Fruit fly (Drosophila melanogaster) whole organism, embryonic: ENCODE results near the gene CG18473.
A peak's percentile ranks its signal among the peaks of the same experiment; 100 is the strongest.

Experiments used
- B-H2 ChIP-seq: fragments of 200-800 bp; sonication (Bioruptor generic); optimal IDR thresholded peaks from 2 replicates; lab custom pipeline; 2018; ENCODE audit warnings: missing biosample characterization, mild to moderate bottlenecking, missing genetic modification characterization
- Bdp1 ChIP-seq: fragments of 200-800 bp; sonication (Bioruptor generic); optimal IDR thresholded peaks from 3 replicates; lab custom pipeline; 2016; ENCODE audit warnings: missing biosample characterization, missing genetic modification characterization
- CG10147 ChIP-seq: fragments of 200-800 bp; sonication (Bioruptor generic); optimal IDR thresholded peaks from 2 replicates; lab custom pipeline; 2019; ENCODE audit warnings: missing biosample characterization, mild to moderate bottlenecking, missing genetic modification characterization, moderate library complexity
- CG10274 ChIP-seq: fragments of 200-800 bp; sonication (Bioruptor generic); optimal IDR thresholded peaks from 3 replicates; lab custom pipeline; 2017; ENCODE audit warnings: missing biosample characterization, mild to moderate bottlenecking, missing genetic modification characterization
- CG12155 ChIP-seq: fragments of 200-800 bp; sonication (Bioruptor generic); optimal IDR thresholded peaks from 3 replicates; lab custom pipeline; 2016; ENCODE audit warnings: missing biosample characterization, missing genetic modification characterization
- CG12769 ChIP-seq: fragments of 200-800 bp; sonication (Bioruptor generic); optimal IDR thresholded peaks from 2 replicates; lab custom pipeline; 2019; ENCODE audit warnings: missing biosample characterization, mild to moderate bottlenecking, missing genetic modification characterization, moderate library complexity
- CG13624 ChIP-seq: fragments of 200-800 bp; sonication (Bioruptor generic); optimal IDR thresholded peaks from 2 replicates; lab custom pipeline; 2016; ENCODE audit warnings: missing biosample characterization, missing genetic modification characterization
- CG14965 ChIP-seq: fragments of 200-800 bp; sonication (Bioruptor generic); optimal IDR thresholded peaks from 2 replicates; lab custom pipeline; 2016; ENCODE audit warnings: missing biosample characterization, missing genetic modification characterization, borderline replicate concordance
- CG16779 ChIP-seq: fragments of 200-800 bp; sonication (Bioruptor generic); IDR thresholded peaks from 2 replicates; pipeline ENCODE4 v1.3.6; 2022; ENCODE audit warnings: missing biosample characterization, missing genetic modification characterization
- CG17802 ChIP-seq: fragments of 200-800 bp; sonication (Bioruptor generic); optimal IDR thresholded peaks from 2 replicates; lab custom pipeline; 2018; ENCODE audit warnings: missing biosample characterization, mild to moderate bottlenecking, missing genetic modification characterization, moderate library complexity
- CG18476 ChIP-seq: fragments of 200-800 bp; sonication (Bioruptor generic); optimal IDR thresholded peaks from 2 replicates; lab custom pipeline; 2016; ENCODE audit warnings: missing biosample characterization, mild to moderate bottlenecking, missing genetic modification characterization
- CG2129 ChIP-seq: fragments of 200-800 bp; sonication (Bioruptor generic); IDR thresholded peaks from 2 replicates; pipeline ENCODE4 v1.3.6; 2022; ENCODE audit warnings: missing biosample characterization, missing genetic modification characterization; ENCODE audit not compliant: partially characterized antibody
- CG2202 ChIP-seq: fragments of 200-800 bp; sonication (Bioruptor generic); optimal IDR thresholded peaks from 2 replicates; lab custom pipeline; 2018; ENCODE audit warnings: missing biosample characterization, mild to moderate bottlenecking, missing genetic modification characterization
- CG30020 ChIP-seq: fragments of 200-800 bp; optimal IDR thresholded peaks from 2 replicates; lab custom pipeline; 2019; ENCODE audit warnings: missing biosample characterization, mild to moderate bottlenecking, missing genetic modification characterization, moderate library complexity
- CG30403 ChIP-seq: fragments of 200-800 bp; sonication (Bioruptor generic); optimal IDR thresholded peaks from 3 replicates; lab custom pipeline; 2016; ENCODE audit warnings: missing biosample characterization, missing genetic modification characterization
- CG31441 ChIP-seq: fragments of 200-800 bp; sonication (Bioruptor generic); IDR thresholded peaks from 2 replicates; pipeline ENCODE4 v1.3.6; 2022; ENCODE audit warnings: missing biosample characterization, missing genetic modification characterization
- CG3407 ChIP-seq: fragments of 200-800 bp; sonication (Bioruptor generic); optimal IDR thresholded peaks from 2 replicates; lab custom pipeline; 2018; ENCODE audit warnings: missing biosample characterization, mild to moderate bottlenecking, missing genetic modification characterization
- CG4730 ChIP-seq: fragments of 200-800 bp; sonication (Bioruptor generic); IDR thresholded peaks from 2 replicates; pipeline ENCODE4 v1.3.6; 2022; ENCODE audit warnings: missing biosample characterization, missing genetic modification characterization
- CG7357 ChIP-seq: fragments of 200-800 bp; sonication (Bioruptor generic); IDR thresholded peaks from 3 replicates; pipeline ENCODE4 v1.3.6; 2022; ENCODE audit warnings: missing biosample characterization, missing genetic modification characterization
- CG7963 ChIP-seq: fragments of 200-800 bp; sonication (Bioruptor generic); IDR thresholded peaks from 3 replicates; pipeline ENCODE4 v1.3.6; 2022; ENCODE audit warnings: missing biosample characterization, missing genetic modification characterization; ENCODE audit not compliant: partially characterized antibody
- CTCF ChIP-seq: fragments of 200-800 bp; sonication (Bioruptor generic); optimal IDR thresholded peaks from 2 replicates; lab custom pipeline; 2017; ENCODE audit warnings: missing biosample characterization, mild to moderate bottlenecking, missing genetic modification characterization, moderate library complexity
- D ChIP-seq, 2 experiments: fragments of 200-800 bp in 1 of 2; fragments of >200 bp in 1 of 2; sonication (Bioruptor generic) in 1 of 2; optimal IDR thresholded peaks; 2 replicates in 1 of 2; 3 replicates in 1 of 2; lab custom pipeline; 2017; ENCODE audit warnings: mild to moderate bottlenecking in 1 of 2, missing biosample characterization in 1 of 2, missing genetic modification characterization in 1 of 2, missing genetic modification reagents in 1 of 2
- D19A ChIP-seq: fragments of 200-800 bp; optimal IDR thresholded peaks from 3 replicates; lab custom pipeline; 2019; ENCODE audit warnings: missing biosample characterization, mild to moderate bottlenecking, missing genetic modification characterization, moderate library complexity
- Deaf1 ChIP-seq: fragments of 200-800 bp; optimal IDR thresholded peaks from 3 replicates; lab custom pipeline; 2019; ENCODE audit warnings: missing biosample characterization, mild to moderate bottlenecking, missing genetic modification characterization, moderate library complexity
- ERR ChIP-seq: fragments of 200-800 bp; sonication (Bioruptor generic); optimal IDR thresholded peaks from 2 replicates; lab custom pipeline; 2016; ENCODE audit warnings: missing biosample characterization, missing genetic modification characterization
- Fer3 ChIP-seq: fragments of 200-800 bp; sonication (Bioruptor generic); optimal IDR thresholded peaks from 2 replicates; lab custom pipeline; 2018; ENCODE audit warnings: missing biosample characterization, mild to moderate bottlenecking, missing genetic modification characterization, moderate library complexity
- Hr51 ChIP-seq, 2 experiments: fragments of 200-800 bp; sonication (Bioruptor generic); optimal IDR thresholded peaks; 2 replicates in 1 of 2; 3 replicates in 1 of 2; lab custom pipeline; 2016 to 2018; ENCODE audit warnings: missing biosample characterization in 2 of 2, missing genetic modification characterization in 2 of 2, mild to moderate bottlenecking in 1 of 2, moderate library complexity in 1 of 2
- Jarid2 ChIP-seq: fragments of 200-800 bp; sonication (Bioruptor generic); optimal IDR thresholded peaks from 3 replicates; lab custom pipeline; 2017; ENCODE audit warnings: mild to moderate bottlenecking, missing biosample characterization, missing genetic modification reagents, missing genetic modification characterization
- Lim3 ChIP-seq: fragments of 200-800 bp; sonication (Bioruptor generic); IDR thresholded peaks from 2 replicates; pipeline ENCODE4 v1.3.6; 2022; ENCODE audit warnings: missing biosample characterization, missing genetic modification characterization
- Oaz ChIP-seq: fragments of 200-800 bp; sonication (Bioruptor generic); IDR thresholded peaks from 2 replicates; pipeline ENCODE4 v1.3.6; 2022; ENCODE audit warnings: missing biosample characterization, missing genetic modification characterization
- Sox100B ChIP-seq: fragments of 200-800 bp; sonication (Bioruptor generic); optimal IDR thresholded peaks from 3 replicates; lab custom pipeline; 2018; ENCODE audit warnings: missing biosample characterization, mild to moderate bottlenecking, missing genetic modification characterization
- Sry-δ ChIP-seq: fragments of 200-800 bp; sonication (Bioruptor generic); optimal IDR thresholded peaks from 2 replicates; lab custom pipeline; 2016; ENCODE audit warnings: missing biosample characterization, missing genetic modification characterization
- Vsx1 ChIP-seq: fragments of 200-800 bp; sonication (Bioruptor generic); optimal IDR thresholded peaks from 2 replicates; lab custom pipeline; 2017; ENCODE audit warnings: missing biosample characterization, mild to moderate bottlenecking, missing genetic modification characterization, missing genetic modification reagents
- ara ChIP-seq: fragments of 200-800 bp; sonication (Bioruptor generic); IDR thresholded peaks from 2 replicates; pipeline ENCODE4 v1.3.6; 2022; ENCODE audit warnings: missing biosample characterization, missing genetic modification characterization
- chm ChIP-seq: fragments of 200-800 bp; sonication (Bioruptor generic); IDR thresholded peaks from 2 replicates; pipeline ENCODE4 v1.3.6; 2022; ENCODE audit warnings: missing biosample characterization, missing genetic modification characterization
- da ChIP-seq: fragments of 200-800 bp; sonication (Bioruptor generic); optimal IDR thresholded peaks from 2 replicates; lab custom pipeline; 2016; ENCODE audit warnings: missing biosample characterization, missing genetic modification characterization
- fd3F ChIP-seq: fragments of 200-800 bp; sonication (Bioruptor generic); optimal IDR thresholded peaks from 2 replicates; lab custom pipeline; 2018; ENCODE audit warnings: missing biosample characterization, mild to moderate bottlenecking, missing genetic modification characterization, moderate library complexity
- fd64A ChIP-seq: fragments of 200-800 bp; sonication (Bioruptor generic); optimal IDR thresholded peaks from 3 replicates; lab custom pipeline; 2018; ENCODE audit warnings: missing biosample characterization, mild to moderate bottlenecking, missing genetic modification characterization
- fd96Cb ChIP-seq: fragments of 200-800 bp; sonication (Bioruptor generic); optimal IDR thresholded peaks from 2 replicates; lab custom pipeline; 2018; ENCODE audit warnings: missing biosample characterization, mild to moderate bottlenecking, missing genetic modification characterization, moderate library complexity
- mld ChIP-seq: fragments of 200-800 bp; sonication (Bioruptor generic); IDR thresholded peaks from 3 replicates; pipeline ENCODE4 v1.3.6; 2022; ENCODE audit warnings: missing biosample characterization, missing genetic modification characterization; ENCODE audit not compliant: partially characterized antibody
- nau ChIP-seq: fragments of 200-800 bp; sonication (Bioruptor generic); optimal IDR thresholded peaks from 3 replicates; lab custom pipeline; 2017; ENCODE audit warnings: missing biosample characterization, mild to moderate bottlenecking, missing genetic modification characterization, missing genetic modification reagents
- sd ChIP-seq: fragments of 200-800 bp; sonication (Bioruptor generic); optimal IDR thresholded peaks from 3 replicates; lab custom pipeline; 2018; ENCODE audit warnings: missing biosample characterization, mild to moderate bottlenecking, missing genetic modification characterization, moderate library complexity
- so ChIP-seq: fragments of 200-800 bp; sonication (Bioruptor generic); IDR thresholded peaks from 3 replicates; pipeline ENCODE4 v1.3.6; 2022; ENCODE audit warnings: missing biosample characterization, missing genetic modification characterization
- sob ChIP-seq: fragments of 200-800 bp; sonication (Bioruptor generic); IDR thresholded peaks from 2 replicates; pipeline ENCODE4 v1.3.6; 2022; ENCODE audit warnings: missing biosample characterization, missing genetic modification characterization
- ttk ChIP-seq: fragments of 200-800 bp; sonication (Bioruptor generic); IDR thresholded peaks from 2 replicates; pipeline ENCODE4 v2.1.2; 2022; ENCODE audit warnings: missing biosample characterization, missing genetic modification characterization
- vfl ChIP-seq: fragments of 200-800 bp; sonication (Bioruptor generic); optimal IDR thresholded peaks from 2 replicates; lab custom pipeline; 2016; ENCODE audit warnings: missing biosample characterization, missing genetic modification characterization
- vnd ChIP-seq: fragments of 200-800 bp; sonication (Bioruptor generic); IDR thresholded peaks from 3 replicates; pipeline ENCODE4 v1.3.6; 2022; ENCODE audit warnings: missing biosample characterization, missing genetic modification characterization; ENCODE audit not compliant: partially characterized antibody
- yki ChIP-seq: fragments of >200 bp; optimal IDR thresholded peaks from 3 replicates; lab custom pipeline; 2018

Gene CG18473

dm6 chr3R:9341189-9342012, 21.7 kb upstream of the CG18473 start (continued):
- TF ChIP-seq CTCF (GFP tag; lab: Kevin White, UChicago) (peak; percentile 20), CG12155 (GFP tag; lab: Kevin White, UChicago) (peak; percentile 75), CG12769 (tag; lab: Kevin White, UChicago) (peak; percentile 75), sd (tag; lab: Kevin White, UChicago) (peak; percentile 66), vfl (GFP tag; lab: Kevin White, UChicago) (peak; percentile 73), Fer3 (tag; lab: Kevin White, UChicago) (peak; percentile 80), ERR (GFP tag; lab: Kevin White, UChicago) (peak; percentile 20), D19A (peak; percentile 68), CG14965 (GFP tag; lab: Kevin White, UChicago) (no peak), Sox100B (GFP tag; lab: Kevin White, UChicago) (peak; percentile 80), ara (GFP tag; lab: Robert Waterston, UW) (peak; percentile 72), Bdp1 (GFP tag; lab: Kevin White, UChicago) (peak; percentile 30), CG16779 (GFP tag; lab: Robert Waterston, UW) (0 out of 2 replicates have a peak, but pooled peaks have one; percentile 41), CG7357 (GFP tag; lab: Robert Waterston, UW) (peak; percentile 43; the same call in 1 of the 3 replicates), CG17802 (tag; lab: Kevin White, UChicago) (no peak), fd64A (GFP tag; lab: Kevin White, UChicago) (peak; percentile 12), CG7963 (GFP tag; lab: Robert Waterston, UW) (peak; percentile 64; the same call in 2 of the 3 replicates), B-H2 (peak; percentile 91), CG2129 (GFP tag; lab: Robert Waterston, UW) (peak; percentile 93), CG4730 (GFP tag; lab: Robert Waterston, UW) (0 out of 2 replicates have a peak, but pooled peaks have one; percentile 47), Jarid2 (peak; percentile 85), so (GFP tag; lab: Robert Waterston, UW) (peak; percentile 48; the same call in 1 of the 3 replicates), CG2202 (tag; lab: Kevin White, UChicago) (peak; percentile 62), CG31441 (peak; percentile 77), CG10274 (no peak), Vsx1 (GFP tag; lab: Kevin White, UChicago) (peak; percentile 72), fd3F (GFP tag; lab: Kevin White, UChicago) (peak; percentile 55), mld (GFP tag; lab: Robert Waterston, UW) (peak; percentile 40; the same call in 1 of the 3 replicates), Hr51 (GFP tag; optimal IDR thresholded peaks at IDR 0.05; lab: Kevin White, UChicago) (peak; percentile 60 to 86), vnd (GFP tag; lab: Robert Waterston, UW) (peak; percentile 92), da (peak; percentile 1), Deaf1 (peak; percentile 68), CG18476 (peak; percentile 75), chm (GFP tag; lab: Robert Waterston, UW) (peak; percentile 89), D (optimal IDR thresholded peaks at IDR 0.05; lab: Kevin White, UChicago) (no peak), D (GFP tag; optimal IDR thresholded peaks at IDR 0.05; lab: Kevin White, UChicago) (peak; percentile 65), fd96Cb (peak; percentile 55), CG10147 (GFP tag; lab: Kevin White, UChicago) (peak; percentile 89), nau (GFP tag; lab: Kevin White, UChicago) (peak; percentile 75), sob (GFP tag; lab: Robert Waterston, UW) (peak; percentile 78), CG30403 (GFP tag; lab: Kevin White, UChicago) (peak; percentile 89), Oaz (GFP tag; lab: Robert Waterston, UW) (peak; percentile 44; the same call in 1 of the 2 replicates), CG13624 (GFP tag; lab: Kevin White, UChicago) (no peak), CG3407 (GFP tag; lab: Kevin White, UChicago) (peak; percentile 68), CG30020 (tag; lab: Kevin White, UChicago) (peak; percentile 63), Lim3 (GFP tag; lab: Robert Waterston, UW) (no peak), yki (no peak), ttk (GFP tag; lab: Robert Waterston, UW) (no peak), Sry-δ (GFP tag; lab: Kevin White, UChicago) (peak; percentile 78)
- TF ChIP-seq, all 482 proteins: peak for 375
